Fruit fly (Drosophila melanogaster): Measurements from ENCODE around the gene CG32647.
A peak's percentile ranks its signal among the peaks of the same experiment; 100 is the strongest.

The CG32647 gene

dm6 chrX:12752196-12752595, 32.6 kb downstream of the CG32647 start:
- TF ChIP-seq CG12768 (GFP tag; optimal IDR thresholded peaks at IDR 0.05) = peak; percentile 91
- peak; percentile 97 for TF ChIP-seq CG14711 (tag; optimal IDR thresholded peaks at IDR 0.05)
- TF ChIP-seq CG7045 (GFP tag; optimal IDR thresholded peaks at IDR 0.05) = peak; percentile 94
- peak; percentile 98 for TF ChIP-seq CG7101 (tag; optimal IDR thresholded peaks at IDR 0.05)
- TF ChIP-seq cic (GFP tag; optimal IDR thresholded peaks at IDR 0.05) = peak; percentile 29
- TF ChIP-seq bab1 (GFP tag; optimal IDR thresholded peaks at IDR 0.05) = peak; percentile 98
- peak; percentile 93 for TF ChIP-seq CG11617 (GFP tag; optimal IDR thresholded peaks at IDR 0.05)
- peak; percentile 91 for TF ChIP-seq pad (GFP tag; optimal IDR thresholded peaks at IDR 0.05)
- TF ChIP-seq Crg-1 (GFP tag; optimal IDR thresholded peaks at IDR 0.05) = peak; percentile 94
- peak; percentile 78 for TF ChIP-seq toe (GFP tag; optimal IDR thresholded peaks at IDR 0.05)
- no peak for TF ChIP-seq cnc (optimal IDR thresholded peaks at IDR 0.05)
- peak; percentile 96 for TF ChIP-seq CG1620 (GFP tag; optimal IDR thresholded peaks at IDR 0.05)
- TF ChIP-seq Mnt (GFP tag; optimal IDR thresholded peaks at IDR 0.05) = peak; percentile 95
- peak; percentile 92 for TF ChIP-seq CG5204 (GFP tag; optimal IDR thresholded peaks at IDR 0.05)
- TF ChIP-seq CG33017 (tag; optimal IDR thresholded peaks at IDR 0.05) = peak; percentile 93
- TF ChIP-seq Hr96 (GFP tag; optimal IDR thresholded peaks at IDR 0.05) = peak; percentile 98
- no peak for TF ChIP-seq ovo (GFP tag; optimal IDR thresholded peaks at IDR 0.05)
- no peak for TF ChIP-seq kay (GFP tag; ENCODE audit: borderline replicate concordance)
- TF ChIP-seq Clk (GFP tag; optimal IDR thresholded peaks at IDR 0.05) = peak; percentile 94
- TF ChIP-seq tj (GFP tag; optimal IDR thresholded peaks at IDR 0.05) = peak; percentile 91

dm6 chrX:12751786-12752187, 33.0 kb downstream of the CG32647 start:
- TF ChIP-seq kay (GFP tag; ENCODE audit: borderline replicate concordance) (peak; percentile 77), cic (GFP tag; optimal IDR thresholded peaks at IDR 0.05) (peak; percentile 46), tj (GFP tag; optimal IDR thresholded peaks at IDR 0.05) (no peak)

- TF ChIP-seq CG11617 (GFP tag; optimal IDR thresholded peaks at IDR 0.05) (peak; percentile 100), bab1 (GFP tag; optimal IDR thresholded peaks at IDR 0.05) (peak; percentile 100), tj (GFP tag; optimal IDR thresholded peaks at IDR 0.05) (peak; percentile 98), CG7045 (GFP tag; optimal IDR thresholded peaks at IDR 0.05) (peak; percentile 99), CG1620 (GFP tag; optimal IDR thresholded peaks at IDR 0.05) (peak; percentile 100), ovo (GFP tag; optimal IDR thresholded peaks at IDR 0.05) (peak; percentile 99), CG33017 (tag; optimal IDR thresholded peaks at IDR 0.05) (peak; percentile 99), pad (GFP tag; optimal IDR thresholded peaks at IDR 0.05) (peak; percentile 98), Mnt (GFP tag; optimal IDR thresholded peaks at IDR 0.05) (peak; percentile 97), toe (GFP tag; optimal IDR thresholded peaks at IDR 0.05) (peak; percentile 99), kay (GFP tag; ENCODE audit: borderline replicate concordance) (peak; percentile 96), cnc (optimal IDR thresholded peaks at IDR 0.05) (no peak), CG7101 (tag; optimal IDR thresholded peaks at IDR 0.05) (peak; percentile 100), Clk (GFP tag; optimal IDR thresholded peaks at IDR 0.05) (peak; percentile 97), CG14711 (tag; optimal IDR thresholded peaks at IDR 0.05) (peak; percentile 99), Hr96 (GFP tag; optimal IDR thresholded peaks at IDR 0.05) (peak; percentile 100), cic (GFP tag; optimal IDR thresholded peaks at IDR 0.05) (peak; percentile 91), CG12768 (GFP tag; optimal IDR thresholded peaks at IDR 0.05) (peak; percentile 99), Crg-1 (GFP tag; optimal IDR thresholded peaks at IDR 0.05) (peak; percentile 100), CG5204 (GFP tag; optimal IDR thresholded peaks at IDR 0.05) (peak; percentile 99)
Measured at dm6 chrX:12750928-12751631, 33.7 kb downstream of the CG32647 start.

dm6 chrX:12750582-12750927, 34.2 kb downstream of the CG32647 start:
- no peak for TF ChIP-seq ovo (GFP tag; optimal IDR thresholded peaks at IDR 0.05)
- TF ChIP-seq CG12768 (GFP tag; optimal IDR thresholded peaks at IDR 0.05) = no peak
- TF ChIP-seq CG7045 (GFP tag; optimal IDR thresholded peaks at IDR 0.05) = no peak
- TF ChIP-seq CG33017 (tag; optimal IDR thresholded peaks at IDR 0.05) = no peak
- no peak for TF ChIP-seq kay (GFP tag; ENCODE audit: borderline replicate concordance)
- TF ChIP-seq Clk (GFP tag; optimal IDR thresholded peaks at IDR 0.05) = no peak
- TF ChIP-seq Hr96 (GFP tag; optimal IDR thresholded peaks at IDR 0.05) = no peak
- no peak for TF ChIP-seq Crg-1 (GFP tag; optimal IDR thresholded peaks at IDR 0.05)
- no peak for TF ChIP-seq CG11617 (GFP tag; optimal IDR thresholded peaks at IDR 0.05)
- TF ChIP-seq bab1 (GFP tag; optimal IDR thresholded peaks at IDR 0.05) = no peak
- no peak for TF ChIP-seq CG7101 (tag; optimal IDR thresholded peaks at IDR 0.05)
- no peak for TF ChIP-seq tj (GFP tag; optimal IDR thresholded peaks at IDR 0.05)
- no peak for TF ChIP-seq Mnt (GFP tag; optimal IDR thresholded peaks at IDR 0.05)
- no peak for TF ChIP-seq cnc (optimal IDR thresholded peaks at IDR 0.05)
- no peak for TF ChIP-seq pad (GFP tag; optimal IDR thresholded peaks at IDR 0.05)
- no peak for TF ChIP-seq CG1620 (GFP tag; optimal IDR thresholded peaks at IDR 0.05)
- TF ChIP-seq CG5204 (GFP tag; optimal IDR thresholded peaks at IDR 0.05) = no peak
- TF ChIP-seq toe (GFP tag; optimal IDR thresholded peaks at IDR 0.05) = no peak

dm6 chrX:12749891-12750581, 34.7 kb downstream of the CG32647 start:
- TF ChIP-seq CG14711 (tag; optimal IDR thresholded peaks at IDR 0.05) = no peak
- TF ChIP-seq tj (GFP tag; optimal IDR thresholded peaks at IDR 0.05) = peak; percentile 96
- TF ChIP-seq kay (GFP tag; ENCODE audit: borderline replicate concordance) = peak; percentile 82

- TF ChIP-seq CG5204 (GFP tag; optimal IDR thresholded peaks at IDR 0.05) (no peak), pad (GFP tag; optimal IDR thresholded peaks at IDR 0.05) (peak; percentile 28)
Measured at dm6 chrX:12748967-12749366, 35.8 kb downstream of the CG32647 start.
